Fruit fly (Drosophila melanogaster) whole organism, embryonic: ENCODE results near the gene Nazo.
A peak's percentile ranks its signal among the peaks of the same experiment; 100 is the strongest.

Source experiments
- Aef1 ChIP-seq: fragments of 200-800 bp; sonication (Bioruptor generic); IDR thresholded peaks from 3 replicates; pipeline ENCODE4 v1.3.6; 2022; ENCODE audit warnings: missing biosample characterization, missing genetic modification characterization
- B-H1 ChIP-seq: fragments of 200-800 bp; sonication (Bioruptor generic); IDR thresholded peaks from 3 replicates; pipeline ENCODE4 v1.3.6; 2022; ENCODE audit warnings: missing biosample characterization, missing genetic modification characterization
- CG10979 ChIP-seq: fragments of 200-800 bp; sonication (Bioruptor generic); optimal IDR thresholded peaks from 2 replicates; lab custom pipeline; 2018; ENCODE audit warnings: missing biosample characterization, mild to moderate bottlenecking, missing genetic modification characterization, moderate library complexity
- CG11504 ChIP-seq: fragments of 200-800 bp; sonication (Bioruptor generic); optimal IDR thresholded peaks from 3 replicates; lab custom pipeline; 2019; ENCODE audit warnings: missing biosample characterization, mild to moderate bottlenecking, missing genetic modification characterization, moderate library complexity
- CG11695 ChIP-seq: fragments of 200-800 bp; sonication (Bioruptor generic); IDR thresholded peaks from 3 replicates; pipeline ENCODE4 v1.3.6; 2022; ENCODE audit warnings: missing biosample characterization, missing genetic modification characterization
- CG12942 ChIP-seq: fragments of 200-800 bp; sonication (Bioruptor generic); optimal IDR thresholded peaks from 3 replicates; lab custom pipeline; 2016; ENCODE audit warnings: missing biosample characterization, missing genetic modification characterization
- CG13894 ChIP-seq: fragments of 200-800 bp; sonication (Bioruptor generic); optimal IDR thresholded peaks from 3 replicates; lab custom pipeline; 2018; ENCODE audit warnings: missing biosample characterization, mild to moderate bottlenecking, missing genetic modification characterization, moderate library complexity
- CG14860 ChIP-seq: fragments of 200-800 bp; sonication (Bioruptor generic); IDR thresholded peaks from 3 replicates; pipeline ENCODE4 v1.3.6; 2022; ENCODE audit warnings: missing biosample characterization, missing genetic modification characterization; ENCODE audit not compliant: partially characterized antibody
- CG1602 ChIP-seq: fragments of 200-800 bp; sonication (Bioruptor generic); optimal IDR thresholded peaks from 3 replicates; lab custom pipeline; 2016; ENCODE audit warnings: missing biosample characterization, missing genetic modification characterization
- CG17186 ChIP-seq: fragments of 200-800 bp; sonication (Bioruptor generic); optimal IDR thresholded peaks from 3 replicates; lab custom pipeline; 2017; ENCODE audit warnings: missing biosample characterization, missing genetic modification reagents, missing genetic modification characterization
- CG17328 ChIP-seq: fragments of 200-800 bp; sonication (Bioruptor generic); IDR thresholded peaks from 2 replicates; pipeline ENCODE4 v1.3.6; 2022; ENCODE audit warnings: missing biosample characterization, missing genetic modification characterization
- CG2199 ChIP-seq: fragments of 200-800 bp; sonication (Bioruptor generic); IDR thresholded peaks from 3 replicates; pipeline ENCODE4 v1.3.6; 2022; ENCODE audit warnings: missing biosample characterization, missing genetic modification characterization
- CG2678 ChIP-seq: fragments of 200-800 bp; sonication (Bioruptor generic); optimal IDR thresholded peaks from 3 replicates; lab custom pipeline; 2019; ENCODE audit warnings: missing biosample characterization, mild to moderate bottlenecking, missing genetic modification characterization, moderate library complexity
- CG2712 ChIP-seq: fragments of 200-800 bp; optimal IDR thresholded peaks from 3 replicates; lab custom pipeline; 2019; ENCODE audit warnings: missing biosample characterization, mild to moderate bottlenecking, missing genetic modification characterization, moderate library complexity
- CG3163 ChIP-seq: fragments of 200-800 bp; sonication (Bioruptor generic); optimal IDR thresholded peaks from 3 replicates; lab custom pipeline; 2016; ENCODE audit warnings: missing biosample characterization, missing genetic modification characterization
- CG3281 ChIP-seq: fragments of 200-800 bp; sonication (Bioruptor generic); optimal IDR thresholded peaks from 3 replicates; lab custom pipeline; 2017; ENCODE audit warnings: missing biosample characterization, mild to moderate bottlenecking, missing genetic modification characterization
- CG4328 ChIP-seq: fragments of 200-800 bp; sonication (Bioruptor generic); optimal IDR thresholded peaks from 3 replicates; lab custom pipeline; 2017; ENCODE audit warnings: missing biosample characterization, missing genetic modification reagents, missing genetic modification characterization
- CG4360 ChIP-seq: fragments of 200-800 bp; sonication (Bioruptor generic); IDR thresholded peaks from 2 replicates; pipeline ENCODE4 v1.3.6; 2022; ENCODE audit warnings: missing biosample characterization, missing genetic modification characterization
- CG6689 ChIP-seq: fragments of 200-800 bp; sonication (Bioruptor generic); IDR thresholded peaks from 2 replicates; pipeline ENCODE4 v1.3.6; 2022; ENCODE audit warnings: missing biosample characterization, missing genetic modification characterization
- CG6813 ChIP-seq: fragments of 200-800 bp; sonication (Bioruptor generic); optimal IDR thresholded peaks from 2 replicates; lab custom pipeline; 2017; ENCODE audit warnings: missing biosample characterization, missing genetic modification characterization, mild to moderate bottlenecking, moderate library complexity, missing genetic modification reagents
- CG8290 ChIP-seq, 3 experiments: fragments of 200-800 bp; sonication (Bioruptor generic); optimal IDR thresholded peaks; 2 replicates each; lab custom pipeline; 2016 to 2019; ENCODE audit warnings: missing biosample characterization in 3 of 3, missing genetic modification characterization in 3 of 3, mild to moderate bottlenecking in 2 of 3, moderate library complexity in 1 of 3
- CG8388 ChIP-seq: fragments of 200-800 bp; sonication (Bioruptor generic); optimal IDR thresholded peaks from 2 replicates; lab custom pipeline; 2019; ENCODE audit warnings: missing biosample characterization, mild to moderate bottlenecking, missing genetic modification characterization, moderate library complexity
- Dip2 ChIP-seq: fragments of 200-800 bp; sonication (Bioruptor generic); IDR thresholded peaks from 2 replicates; pipeline ENCODE4 v1.3.6; 2022; ENCODE audit warnings: missing biosample characterization, missing genetic modification characterization
- Fer1 ChIP-seq: fragments of 200-800 bp; sonication (Bioruptor generic); optimal IDR thresholded peaks from 2 replicates; lab custom pipeline; 2017; ENCODE audit warnings: missing biosample characterization, mild to moderate bottlenecking, missing genetic modification characterization
- HmgZ ChIP-seq: fragments of 200-800 bp; sonication (Bioruptor generic); optimal IDR thresholded peaks from 2 replicates; lab custom pipeline; 2018; ENCODE audit warnings: missing biosample characterization, mild to moderate bottlenecking, missing genetic modification characterization
- MTF-1 ChIP-seq: fragments of 200-800 bp; sonication (Bioruptor generic); optimal IDR thresholded peaks from 2 replicates; lab custom pipeline; 2018; ENCODE audit warnings: missing biosample characterization, mild to moderate bottlenecking, missing genetic modification characterization, borderline replicate concordance
- Med ChIP-seq: fragments of 200-800 bp; sonication (Bioruptor generic); peaks from one replicate; lab custom pipeline; 2016; ENCODE audit warnings: missing biosample characterization, missing genetic modification characterization, mild to moderate bottlenecking, inconsistent platforms, moderate library complexity
- Optix ChIP-seq: fragments of 200-800 bp; sonication (Bioruptor generic); IDR thresholded peaks from 3 replicates; pipeline ENCODE4 v1.3.6; 2022; ENCODE audit warnings: missing biosample characterization, missing genetic modification characterization
- PHDP ChIP-seq: fragments of 200-800 bp; sonication (Bioruptor generic); optimal IDR thresholded peaks from 3 replicates; lab custom pipeline; 2018; ENCODE audit warnings: missing biosample characterization, mild to moderate bottlenecking, missing genetic modification characterization, moderate library complexity
- Sox102F ChIP-seq: fragments of 200-800 bp; sonication (Bioruptor generic); optimal IDR thresholded peaks from 2 replicates; lab custom pipeline; 2018; ENCODE audit warnings: missing biosample characterization, mild to moderate bottlenecking, missing genetic modification characterization, moderate library complexity
- ara ChIP-seq: fragments of 200-800 bp; sonication (Bioruptor generic); IDR thresholded peaks from 2 replicates; pipeline ENCODE4 v1.3.6; 2022; ENCODE audit warnings: missing biosample characterization, missing genetic modification characterization
- az2 ChIP-seq: fragments of 200-800 bp; sonication (Bioruptor generic); optimal IDR thresholded peaks from 3 replicates; lab custom pipeline; 2016; ENCODE audit warnings: missing biosample characterization, missing genetic modification characterization
- btn ChIP-seq: fragments of 200-800 bp; sonication (Bioruptor generic); optimal IDR thresholded peaks from 2 replicates; lab custom pipeline; 2016; ENCODE audit warnings: missing biosample characterization, missing genetic modification characterization
- cas ChIP-seq: fragments of 200-800 bp; sonication (Bioruptor generic); IDR thresholded peaks from 2 replicates; pipeline ENCODE4 v1.3.6; 2022; ENCODE audit warnings: missing biosample characterization, missing genetic modification characterization
- da ChIP-seq: fragments of 200-800 bp; sonication (Bioruptor generic); optimal IDR thresholded peaks from 2 replicates; lab custom pipeline; 2016; ENCODE audit warnings: missing biosample characterization, missing genetic modification characterization
- dm ChIP-seq: fragments of 200-800 bp; sonication (Bioruptor generic); optimal IDR thresholded peaks from 3 replicates; lab custom pipeline; 2016; ENCODE audit warnings: missing biosample characterization, missing genetic modification characterization
- ewg ChIP-seq: fragments of 200-800 bp; sonication (Bioruptor generic); optimal IDR thresholded peaks from 3 replicates; lab custom pipeline; 2017; ENCODE audit warnings: mild to moderate bottlenecking, missing biosample characterization, missing genetic modification reagents, missing genetic modification characterization
- fd64A ChIP-seq: fragments of 200-800 bp; sonication (Bioruptor generic); optimal IDR thresholded peaks from 3 replicates; lab custom pipeline; 2018; ENCODE audit warnings: missing biosample characterization, mild to moderate bottlenecking, missing genetic modification characterization
- ftz-f1 ChIP-seq: fragments of 200-800 bp; sonication (Bioruptor generic); optimal IDR thresholded peaks from 2 replicates; lab custom pipeline; 2016; ENCODE audit warnings: missing biosample characterization, missing genetic modification characterization
- fu2 ChIP-seq: fragments of 200-800 bp; sonication (Bioruptor generic); optimal IDR thresholded peaks from 2 replicates; lab custom pipeline; 2016; ENCODE audit warnings: missing biosample characterization, missing genetic modification characterization
- gcm2 ChIP-seq: fragments of 200-800 bp; sonication (Bioruptor generic); optimal IDR thresholded peaks from 2 replicates; lab custom pipeline; 2016; ENCODE audit warnings: missing biosample characterization, missing genetic modification characterization
- grau ChIP-seq: fragments of 200-800 bp; optimal IDR thresholded peaks from 3 replicates; lab custom pipeline; 2019; ENCODE audit warnings: missing biosample characterization, mild to moderate bottlenecking, missing genetic modification characterization, moderate library complexity
- ham ChIP-seq: fragments of 200-800 bp; sonication (Bioruptor generic); IDR thresholded peaks from 2 replicates; pipeline ENCODE4 v1.3.6; 2022; ENCODE audit warnings: missing biosample characterization, missing genetic modification characterization
- hbn ChIP-seq: fragments of 200-800 bp; sonication (Bioruptor generic); IDR thresholded peaks from 2 replicates; pipeline ENCODE4 v1.3.6; 2022; ENCODE audit warnings: missing biosample characterization, missing genetic modification characterization; ENCODE audit not compliant: partially characterized antibody
- jing ChIP-seq: fragments of 200-800 bp; sonication (Bioruptor generic); optimal IDR thresholded peaks from 2 replicates; lab custom pipeline; 2018; ENCODE audit warnings: missing biosample characterization, mild to moderate bottlenecking, missing genetic modification characterization
- nerfin-1 ChIP-seq: fragments of 200-800 bp; sonication (Bioruptor generic); optimal IDR thresholded peaks from 3 replicates; lab custom pipeline; 2019; ENCODE audit warnings: missing biosample characterization, mild to moderate bottlenecking, missing genetic modification characterization, moderate library complexity
- pzg ChIP-seq: fragments of 200-800 bp; sonication (Bioruptor generic); optimal IDR thresholded peaks from 3 replicates; lab custom pipeline; 2018; ENCODE audit warnings: missing biosample characterization, mild to moderate bottlenecking, missing genetic modification characterization, moderate library complexity
- run ChIP-seq: fragments of 200-800 bp; sonication (Bioruptor generic); optimal IDR thresholded peaks from 3 replicates; lab custom pipeline; 2018; ENCODE audit warnings: missing biosample characterization, mild to moderate bottlenecking, missing genetic modification characterization
- scrt ChIP-seq: fragments of 200-800 bp; sonication (Bioruptor generic); optimal IDR thresholded peaks from 2 replicates; lab custom pipeline; 2018; ENCODE audit warnings: missing biosample characterization, mild to moderate bottlenecking, missing genetic modification characterization, moderate library complexity
- slou ChIP-seq: fragments of 200-800 bp; sonication (Bioruptor generic); optimal IDR thresholded peaks from 3 replicates; lab custom pipeline; 2016; ENCODE audit warnings: missing biosample characterization, missing genetic modification characterization
- wek ChIP-seq: fragments of 200-800 bp; sonication (Bioruptor generic); optimal IDR thresholded peaks from 3 replicates; lab custom pipeline; 2018; ENCODE audit warnings: missing biosample characterization, mild to moderate bottlenecking, missing genetic modification characterization, moderate library complexity

The Nazo gene

DNA sequence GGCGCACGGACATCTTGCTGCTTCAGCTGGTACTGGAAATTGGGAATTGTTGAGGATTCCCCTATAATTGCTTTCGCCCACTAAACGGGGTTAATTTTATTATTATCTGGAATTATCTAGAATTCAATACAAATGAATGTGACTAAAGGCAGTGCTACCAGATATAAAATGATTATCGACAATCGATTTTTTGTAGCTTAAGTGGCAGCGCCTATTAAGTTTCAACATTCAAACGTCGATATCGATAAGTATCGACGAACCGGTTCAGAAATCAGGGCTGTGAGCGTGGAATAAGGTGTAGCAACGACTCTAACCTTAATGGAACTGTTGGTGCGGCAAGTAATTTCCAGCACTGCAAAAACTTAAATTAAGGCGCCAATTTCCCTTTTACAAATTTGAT lies 17.4 kb downstream of the Nazo start, which contains the start of gene Sgt1 (continued):
- TF ChIP-seq CG2678 (tag; lab: Kevin White, UChicago) (no peak), MTF-1 (no peak), jing (GFP tag; lab: Kevin White, UChicago) (no peak), CG1602 (no peak), Sox102F (GFP tag; lab: Kevin White, UChicago) (no peak), Aef1 (0 out of 3 replicates have a peak, but pooled peaks have one; percentile 25), fu2 (GFP tag; lab: Kevin White, UChicago) (no peak), CG17328 (GFP tag; lab: Robert Waterston, UW) (no peak), CG14860 (GFP tag; lab: Robert Waterston, UW) (peak; percentile 84), cas (no peak), Dip2 (GFP tag; lab: Robert Waterston, UW) (no peak), CG13894 (tag; lab: Kevin White, UChicago) (no peak), da (GFP tag; lab: Kevin White, UChicago) (no peak), scrt (GFP tag; lab: Kevin White, UChicago) (no peak), hbn (GFP tag; lab: Robert Waterston, UW) (peak; percentile 70), B-H1 (GFP tag; lab: Robert Waterston, UW) (no peak), gcm2 (GFP tag; lab: Kevin White, UChicago) (no peak), CG11504 (tag; lab: Kevin White, UChicago) (no peak), CG10979 (tag; lab: Kevin White, UChicago) (no peak), CG3281 (GFP tag; lab: Kevin White, UChicago) (no peak), CG6689 (GFP tag; lab: Robert Waterston, UW) (no peak), CG4360 (GFP tag; lab: Robert Waterston, UW) (no peak), Optix (GFP tag; lab: Robert Waterston, UW) (no peak), CG8290 (GFP tag; optimal IDR thresholded peaks at IDR 0.05; lab: Kevin White, UChicago) (peak; percentile 30), CG8290 (tag; optimal IDR thresholded peaks at IDR 0.05; lab: Kevin White, UChicago) (no peak), fd64A (no peak), dm (GFP tag; lab: Kevin White, UChicago) (peak; percentile 41), CG4328 (peak; percentile 38), CG2199 (GFP tag; lab: Robert Waterston, UW) (no peak), CG17186 (GFP tag; lab: Kevin White, UChicago) (peak; percentile 16), CG3163 (GFP tag; lab: Kevin White, UChicago) (no peak), nerfin-1 (tag; lab: Kevin White, UChicago) (no peak), Fer1 (GFP tag; lab: Kevin White, UChicago) (peak; percentile 21), CG8388 (no peak), PHDP (tag; lab: Kevin White, UChicago) (peak; percentile 6), CG2712 (tag; lab: Kevin White, UChicago) (peak; percentile 56), ftz-f1 (GFP tag; lab: Kevin White, UChicago) (no peak), az2 (GFP tag; lab: Kevin White, UChicago) (no peak), CG11695 (no peak), wek (GFP tag; lab: Kevin White, UChicago) (no peak), ham (GFP tag; lab: Robert Waterston, UW) (no peak), pzg (GFP tag; lab: Kevin White, UChicago) (peak; percentile 99), CG12942 (GFP tag; lab: Kevin White, UChicago) (peak; percentile 18), slou (GFP tag; lab: Kevin White, UChicago) (no peak), HmgZ (tag; lab: Kevin White, UChicago) (peak; percentile 82), ara (GFP tag; lab: Robert Waterston, UW) (no peak), btn (GFP tag; lab: Kevin White, UChicago) (no peak), ewg (GFP tag; lab: Kevin White, UChicago) (no peak), grau (tag; lab: Kevin White, UChicago) (peak; percentile 36), CG6813 (GFP tag; lab: Kevin White, UChicago) (no peak), run (tag; lab: Kevin White, UChicago) (no peak), Med (GFP tag; lab: Kevin White, UChicago) (peak; percentile 96)
